Fruit fly (Drosophila melanogaster) whole organism, prepupa: ENCODE measurements around the gene SWIP.
A peak's percentile ranks its signal among the peaks of the same experiment; 100 is the strongest.

Experiments used
- Blimp-1 ChIP-seq: fragments of 200-800 bp; sonication (Bioruptor generic); optimal IDR thresholded peaks from 3 replicates; lab custom pipeline; 2017; ENCODE audit warnings: missing biosample characterization, missing genetic modification characterization, mild to moderate bottlenecking, moderate library complexity, missing genetic modification reagents
- CG10631 ChIP-seq: fragments of 200-800 bp; sonication (Bioruptor generic); optimal IDR thresholded peaks from 2 replicates; lab custom pipeline; 2016; ENCODE audit warnings: missing biosample characterization, missing genetic modification characterization
- CG10669 ChIP-seq: fragments of 200-800 bp; sonication (Bioruptor generic); optimal IDR thresholded peaks from 3 replicates; lab custom pipeline; 2018; ENCODE audit warnings: missing biosample characterization, mild to moderate bottlenecking, missing genetic modification characterization, moderate library complexity
- CG11762 ChIP-seq: fragments of 200-800 bp; sonication (Bioruptor generic); optimal IDR thresholded peaks from 3 replicates; lab custom pipeline; 2016; ENCODE audit warnings: missing biosample characterization, missing genetic modification characterization; ENCODE audit not compliant: insufficient read depth
- CG16779 ChIP-seq: fragments of 200-800 bp; sonication (Bioruptor generic); optimal IDR thresholded peaks from 3 replicates; lab custom pipeline; 2017; ENCODE audit warnings: missing biosample characterization, mild to moderate bottlenecking, missing genetic modification characterization
- CG3032 ChIP-seq: fragments of 200-800 bp; optimal IDR thresholded peaks from 2 replicates; lab custom pipeline; 2019; ENCODE audit warnings: missing biosample characterization, mild to moderate bottlenecking, missing genetic modification characterization, moderate library complexity
- CG31627 ChIP-seq: fragments of 200-800 bp; sonication (Bioruptor generic); optimal IDR thresholded peaks from 3 replicates; lab custom pipeline; 2016; ENCODE audit warnings: missing biosample characterization, missing genetic modification characterization
- CG32006 ChIP-seq: fragments of 200-800 bp; sonication (Bioruptor generic); optimal IDR thresholded peaks from 3 replicates; lab custom pipeline; 2017; ENCODE audit warnings: missing biosample characterization, mild to moderate bottlenecking, missing genetic modification characterization
- CG6163 ChIP-seq: fragments of 200-800 bp; sonication (Bioruptor generic); IDR thresholded peaks from 3 replicates; pipeline ENCODE4 v1.3.6; 2022; ENCODE audit warnings: missing biosample characterization, missing genetic modification characterization
- CG6808 ChIP-seq: fragments of 200-800 bp; sonication (Bioruptor generic); optimal IDR thresholded peaks from 3 replicates; lab custom pipeline; 2017; ENCODE audit warnings: missing biosample characterization, missing genetic modification characterization, mild to moderate bottlenecking, moderate library complexity, missing genetic modification reagents
- CG6854 ChIP-seq: fragments of 200-800 bp; sonication (Bioruptor generic); optimal IDR thresholded peaks from 2 replicates; lab custom pipeline; 2017; ENCODE audit warnings: missing biosample characterization, mild to moderate bottlenecking, missing genetic modification characterization
- CG7368 ChIP-seq: fragments of 200-800 bp; sonication (Bioruptor generic); optimal IDR thresholded peaks from 3 replicates; lab custom pipeline; 2016; ENCODE audit warnings: missing biosample characterization, missing genetic modification characterization
- CG8319 ChIP-seq: fragments of 200-800 bp; sonication (Bioruptor generic); optimal IDR thresholded peaks from 3 replicates; lab custom pipeline; 2016; ENCODE audit warnings: missing biosample characterization, missing genetic modification characterization
- Eip78C ChIP-seq: fragments of 200-800 bp; sonication (Bioruptor generic); peaks from one replicate; lab custom pipeline; 2016; ENCODE audit warnings: missing biosample characterization, missing genetic modification characterization
- Ets96B ChIP-seq: fragments of 200-800 bp; optimal IDR thresholded peaks from 2 replicates; lab custom pipeline; 2019; ENCODE audit warnings: missing biosample characterization, mild to moderate bottlenecking, missing genetic modification characterization, moderate library complexity
- Hr4 ChIP-seq: fragments of 200-800 bp; sonication (Bioruptor generic); optimal IDR thresholded peaks from 3 replicates; lab custom pipeline; 2016; ENCODE audit warnings: missing biosample characterization, missing genetic modification characterization
- Met ChIP-seq: fragments of 200-800 bp; sonication (Bioruptor generic); optimal IDR thresholded peaks from 3 replicates; lab custom pipeline; 2016; ENCODE audit warnings: missing biosample characterization, missing genetic modification characterization
- OdsH ChIP-seq: fragments of 200-800 bp; sonication (Bioruptor generic); optimal IDR thresholded peaks from 3 replicates; lab custom pipeline; 2016; ENCODE audit warnings: missing biosample characterization, missing genetic modification characterization
- Smox ChIP-seq: fragments of 200-800 bp; sonication (Bioruptor generic); optimal IDR thresholded peaks from 3 replicates; lab custom pipeline; 2016; ENCODE audit warnings: missing biosample characterization, missing genetic modification characterization
- Sox14 ChIP-seq: fragments of 200-800 bp; sonication (Bioruptor generic); optimal IDR thresholded peaks from 3 replicates; lab custom pipeline; 2016; ENCODE audit warnings: missing biosample characterization, missing genetic modification characterization
- Sox15 ChIP-seq: fragments of 200-800 bp; sonication (Bioruptor generic); optimal IDR thresholded peaks from 3 replicates; lab custom pipeline; 2016; ENCODE audit warnings: missing biosample characterization, missing genetic modification characterization
- cyc ChIP-seq: fragments of 200-800 bp; sonication (Bioruptor generic); optimal IDR thresholded peaks from 3 replicates; lab custom pipeline; 2016; ENCODE audit warnings: missing biosample characterization, missing genetic modification characterization
- dac ChIP-seq: fragments of 200-800 bp; sonication (Bioruptor generic); optimal IDR thresholded peaks from 2 replicates; lab custom pipeline; 2017; ENCODE audit warnings: missing biosample characterization, mild to moderate bottlenecking, missing genetic modification characterization
- dsx ChIP-seq: fragments of 200-800 bp; optimal IDR thresholded peaks from 3 replicates; lab custom pipeline; 2019; ENCODE audit warnings: missing biosample characterization, mild to moderate bottlenecking, missing genetic modification characterization, moderate library complexity; ENCODE audit not compliant: poor library complexity, severe bottlenecking
- eg ChIP-seq: fragments of 200-800 bp; sonication (Bioruptor generic); IDR thresholded peaks from 3 replicates; pipeline ENCODE4 v1.3.6; 2022; ENCODE audit warnings: missing biosample characterization, missing genetic modification characterization
- esn ChIP-seq: fragments of 200-800 bp; sonication (Bioruptor generic); optimal IDR thresholded peaks from 2 replicates; lab custom pipeline; 2016; ENCODE audit warnings: missing biosample characterization, mild to moderate bottlenecking, missing genetic modification characterization, moderate library complexity
- fkh ChIP-seq: fragments of 200-800 bp; sonication (Bioruptor generic); optimal IDR thresholded peaks from 3 replicates; lab custom pipeline; 2017; ENCODE audit warnings: missing biosample characterization, mild to moderate bottlenecking, missing genetic modification characterization, moderate library complexity
- lz ChIP-seq: fragments of 200-800 bp; sonication (Bioruptor generic); optimal IDR thresholded peaks from 3 replicates; lab custom pipeline; 2016; ENCODE audit warnings: missing biosample characterization, missing genetic modification characterization
- spab ChIP-seq: fragments of 200-800 bp; sonication (Bioruptor generic); optimal IDR thresholded peaks from 2 replicates; lab custom pipeline; 2017; ENCODE audit warnings: missing biosample characterization, mild to moderate bottlenecking, missing genetic modification characterization, missing genetic modification reagents
- ss ChIP-seq, 2 experiments: fragments of 200-800 bp; sonication (Bioruptor generic); optimal IDR thresholded peaks; 2 replicates in 1 of 2; 3 replicates in 1 of 2; lab custom pipeline; 2017 to 2018; ENCODE audit warnings: mild to moderate bottlenecking in 2 of 2, missing biosample characterization in 2 of 2, missing genetic modification characterization in 2 of 2, moderate library complexity in 1 of 2
- topi ChIP-seq: fragments of 200-800 bp; sonication (Bioruptor generic); optimal IDR thresholded peaks from 3 replicates; lab custom pipeline; 2016; ENCODE audit warnings: missing biosample characterization, missing genetic modification characterization
- vri ChIP-seq: fragments of 200-800 bp; sonication (Bioruptor generic); optimal IDR thresholded peaks from 3 replicates; lab custom pipeline; 2016; ENCODE audit warnings: missing biosample characterization, mild to moderate bottlenecking, missing genetic modification characterization

SWIP gene

dm6 chrX:16292646-16293045, 20.9 kb upstream of the SWIP start:
- TF ChIP-seq Met (no peak), dac (GFP tag; lab: Kevin White, UChicago) (no peak), OdsH (GFP tag; lab: Kevin White, UChicago) (no peak), cyc (no peak), CG6854 (GFP tag; lab: Kevin White, UChicago) (no peak), Sox15 (GFP tag; lab: Kevin White, UChicago) (no peak), CG10669 (GFP tag; lab: Kevin White, UChicago) (no peak), CG32006 (GFP tag; lab: Kevin White, UChicago) (no peak), Hr4 (GFP tag; lab: Kevin White, UChicago) (no peak), fkh (GFP tag; lab: Kevin White, UChicago) (no peak), CG11762 (GFP tag; lab: Kevin White, UChicago) (no peak), spab (GFP tag; lab: Kevin White, UChicago) (no peak), eg (GFP tag; lab: Robert Waterston, UW) (no peak)
- TF ChIP-seq, all 60 proteins: peak for 0

- TF ChIP-seq Smox (GFP tag; lab: Kevin White, UChicago) (no peak), CG6808 (GFP tag; lab: Kevin White, UChicago) (no peak), Blimp-1 (GFP tag; lab: Kevin White, UChicago) (peak; percentile 36), ss (GFP tag; optimal IDR thresholded peaks at IDR 0.05; lab: Kevin White, UChicago) (no peak), Eip78C (GFP tag; lab: Kevin White, UChicago) (peak; percentile 37), CG31627 (peak; percentile 40), CG8319 (GFP tag; lab: Kevin White, UChicago) (no peak), esn (GFP tag; lab: Kevin White, UChicago) (peak; percentile 62), vri (GFP tag; lab: Kevin White, UChicago) (peak; percentile 6), Sox14 (GFP tag; lab: Kevin White, UChicago) (peak; percentile 57), lz (GFP tag; lab: Kevin White, UChicago) (peak; percentile 36), CG3032 (tag; lab: Kevin White, UChicago) (peak; percentile 11), topi (peak; percentile 51), eg (GFP tag; lab: Robert Waterston, UW) (no peak), fkh (GFP tag; lab: Kevin White, UChicago) (peak; percentile 41), cyc (peak; percentile 30)
These were observed 16.9 kb upstream of the SWIP start, which contains the start of gene CG3632 for dm6 chrX:16296423-16297292. TSS of gene CG3632 (plus strand) at chrX:16296671.

- TF ChIP-seq dsx (GFP tag; lab: Kevin White, UChicago) (no peak), Sox15 (GFP tag; lab: Kevin White, UChicago) (no peak), CG6854 (GFP tag; lab: Kevin White, UChicago) (no peak), CG10631 (no peak), topi (no peak), esn (GFP tag; lab: Kevin White, UChicago) (no peak), CG16779 (tag; lab: Kevin White, UChicago) (no peak), CG10669 (GFP tag; lab: Kevin White, UChicago) (no peak), CG7368 (GFP tag; lab: Kevin White, UChicago) (no peak), lz (GFP tag; lab: Kevin White, UChicago) (no peak), CG6163 (GFP tag; lab: Robert Waterston, UW) (no peak), spab (GFP tag; lab: Kevin White, UChicago) (no peak), Ets96B (tag; lab: Kevin White, UChicago) (no peak), CG11762 (GFP tag; lab: Kevin White, UChicago) (no peak)
These were observed 15.9 kb upstream of the SWIP start, which contains the start of gene ERp44 for dm6 chrX:16297618-16298017. TSS of gene ERp44 (minus strand) at chrX:16297718.
